Fruit fly (Drosophila melanogaster) whole organism, pupa: ENCODE data around the gene Rel.

Experiments
- CG10348 ChIP-seq: fragments of 200-800 bp; sonication (Bioruptor generic); IDR thresholded peaks from 2 replicates; pipeline ENCODE4 v1.3.6; 2022; ENCODE audit warnings: missing biosample characterization, missing genetic modification characterization
- CG4496 ChIP-seq: fragments of 200-800 bp; sonication (Bioruptor generic); IDR thresholded peaks from 3 replicates; pipeline ENCODE4 v1.3.6; 2022; ENCODE audit warnings: missing biosample characterization, missing genetic modification characterization
- CG8159 ChIP-seq: fragments of 200-800 bp; sonication (Bioruptor generic); optimal IDR thresholded peaks from 3 replicates; lab custom pipeline; 2018; ENCODE audit warnings: missing biosample characterization, mild to moderate bottlenecking, missing genetic modification characterization, moderate library complexity
- CG9948 ChIP-seq: fragments of 200-800 bp; sonication (Bioruptor generic); optimal IDR thresholded peaks from 2 replicates; lab custom pipeline; 2018; ENCODE audit warnings: missing biosample characterization, mild to moderate bottlenecking, missing genetic modification characterization, moderate library complexity
- fd96Ca ChIP-seq: fragments of 200-800 bp; sonication (Bioruptor generic); IDR thresholded peaks from 3 replicates; pipeline ENCODE4 v1.3.6; 2022; ENCODE audit warnings: missing biosample characterization, missing genetic modification characterization

DNA sequence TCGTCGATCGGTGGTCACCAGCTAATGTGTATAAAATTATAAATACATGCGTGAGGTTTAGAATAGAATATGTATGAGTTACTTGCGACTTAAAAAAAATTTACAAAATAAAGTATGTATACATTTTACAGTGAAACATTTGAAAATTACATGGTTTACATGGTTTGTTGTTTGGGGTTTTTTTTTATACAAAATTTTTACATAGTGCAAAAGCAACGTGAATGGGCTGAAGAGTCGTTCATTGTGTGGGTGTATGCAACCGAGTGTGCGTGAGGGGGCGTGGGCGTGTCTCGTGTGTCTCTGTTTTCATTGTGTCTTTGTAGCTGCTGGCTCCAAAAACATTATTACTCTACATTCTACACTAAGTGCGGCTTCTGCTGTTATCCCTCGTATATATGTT is 22.1 kb upstream of the Rel start:
- no peak for TF ChIP-seq CG10348
- TF ChIP-seq CG9948: no peak
- TF ChIP-seq CG8159 (tag; lab: Kevin White, UChicago): no peak
- no peak for TF ChIP-seq fd96Ca
- no peak for TF ChIP-seq CG4496 (GFP tag; lab: Robert Waterston, UW)
